Fruit fly (Drosophila melanogaster): ENCODE measurements around the gene CG14435.

Gene CG14435

DNA sequence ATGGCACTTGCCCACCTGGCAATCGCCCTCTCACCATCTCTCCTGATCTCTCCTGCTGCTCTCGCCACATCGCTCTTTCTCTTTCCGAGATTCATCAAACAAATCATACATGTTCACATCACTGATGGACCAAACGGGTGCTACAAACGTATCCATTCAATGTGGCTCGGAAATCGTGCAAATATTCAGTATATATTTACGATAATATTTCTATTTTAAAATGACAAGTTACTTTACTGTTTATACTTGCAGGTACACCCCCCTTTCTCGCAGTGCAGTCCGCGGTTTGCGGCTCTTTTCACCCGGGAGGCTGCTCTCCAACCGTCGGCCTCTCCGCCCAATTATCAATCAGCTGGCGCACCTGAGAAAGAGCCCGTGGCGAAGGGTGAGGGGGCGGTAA is 52.2 kb downstream of the CG14435 start (continued):
- TF ChIP-seq ham (GFP tag; IDR thresholded peaks at IDR 0.05) (no peak), CG10543 (GFP tag; optimal IDR thresholded peaks at IDR 0.05) (no peak), CG17829 (tag; optimal IDR thresholded peaks at IDR 0.05) (no peak), CrebB (tag; optimal IDR thresholded peaks at IDR 0.05) (no peak), sob (GFP tag; IDR thresholded peaks at IDR 0.05) (no peak; the same call in 1 of the 2 replicates), Ravus (GFP tag; IDR thresholded peaks at IDR 0.05) (no peak), CG11398 (GFP tag; optimal IDR thresholded peaks at IDR 0.05) (no peak), Hsf (GFP tag; optimal IDR thresholded peaks at IDR 0.05) (no peak), Elba2 (GFP tag; optimal IDR thresholded peaks at IDR 0.05) (no peak), stwl (tag; optimal IDR thresholded peaks at IDR 0.05) (no peak), al (GFP tag; IDR thresholded peaks at IDR 0.05) (no peak), vfl (GFP tag; optimal IDR thresholded peaks at IDR 0.05) (no peak), chinmo (GFP tag; IDR thresholded peaks at IDR 0.05; ENCODE audit: partially characterized antibody) (no peak), HLH3B (GFP tag; IDR thresholded peaks at IDR 0.05) (no peak), C15 (GFP tag; IDR thresholded peaks at IDR 0.05) (no peak), B-H1 (GFP tag; IDR thresholded peaks at IDR 0.05) (no peak), br (optimal IDR thresholded peaks at IDR 0.05) (no peak), mam (GFP tag; optimal IDR thresholded peaks at IDR 0.05) (no peak), CG34224 (GFP tag; IDR thresholded peaks at IDR 0.05; ENCODE audit: partially characterized antibody) (no peak), CG10979 (tag; optimal IDR thresholded peaks at IDR 0.05) (no peak), Jarid2 (GFP tag; optimal IDR thresholded peaks at IDR 0.05) (no peak), sqz (GFP tag; optimal IDR thresholded peaks at IDR 0.05) (no peak), Med (GFP tag) (peak; percentile 65), CG2199 (GFP tag; IDR thresholded peaks at IDR 0.05) (no peak), CG18619 (GFP tag; optimal IDR thresholded peaks at IDR 0.05) (no peak), CG10366 (GFP tag; IDR thresholded peaks at IDR 0.05) (peak; percentile 53; the same call in 1 of the 2 replicates), Sry-δ (GFP tag; optimal IDR thresholded peaks at IDR 0.05) (no peak), tap (tag; optimal IDR thresholded peaks at IDR 0.05) (no peak), sr (GFP tag; IDR thresholded peaks at IDR 0.05) (no peak), dm (GFP tag; optimal IDR thresholded peaks at IDR 0.05) (no peak), CG6654 (GFP tag; optimal IDR thresholded peaks at IDR 0.05) (no peak), CG2678 (tag; optimal IDR thresholded peaks at IDR 0.05) (no peak), emc (GFP tag; optimal IDR thresholded peaks at IDR 0.05) (no peak), Mad (GFP tag; optimal IDR thresholded peaks at IDR 0.05) (no peak), Dll (GFP tag; IDR thresholded peaks at IDR 0.05; ENCODE audit: partially characterized antibody) (no peak), NFAT (GFP tag; IDR thresholded peaks at IDR 0.05) (no peak), seq (GFP tag; IDR thresholded peaks at IDR 0.05) (no peak; the same call in 1 of the 2 replicates), gsb-n (tag; optimal IDR thresholded peaks at IDR 0.05) (no peak), scrt (GFP tag; optimal IDR thresholded peaks at IDR 0.05) (no peak), btn (GFP tag; optimal IDR thresholded peaks at IDR 0.05) (no peak), tio (GFP tag; optimal IDR thresholded peaks at IDR 0.05) (no peak), Oaz (GFP tag; IDR thresholded peaks at IDR 0.05) (no peak), H2.0 (GFP tag; IDR thresholded peaks at IDR 0.05) (0 out of 2 replicates have a peak, but pooled peaks have one; percentile 28), Atf3 (GFP tag; optimal IDR thresholded peaks at IDR 0.05) (no peak), Trl (optimal IDR thresholded peaks at IDR 0.05) (peak; percentile 9 to 59), Trl (GFP tag; optimal IDR thresholded peaks at IDR 0.05) (no peak), ind (GFP tag; optimal IDR thresholded peaks at IDR 0.05) (no peak), cwo (GFP tag; optimal IDR thresholded peaks at IDR 0.05) (peak; percentile 4), az2 (GFP tag; optimal IDR thresholded peaks at IDR 0.05) (peak; percentile 9), Dek (tag; optimal IDR thresholded peaks at IDR 0.05) (no peak), NC2α (GFP tag; optimal IDR thresholded peaks at IDR 0.05) (no peak), Aef1 (GFP tag; IDR thresholded peaks at IDR 0.05) (no peak), H15 (GFP tag; IDR thresholded peaks at IDR 0.05) (no peak), CG3847 (GFP tag; IDR thresholded peaks at IDR 0.05) (no peak; the same call in 1 of the 2 replicates)

Data from whole organism, embryonic.